Worm (Caenorhabditis elegans) whole organism, early embryonic: ENCODE measurements around the gene cest-7.

Experiments used
- B0310.2 ChIP-seq: sonication (generic microtip); optimal IDR thresholded peaks from 2 replicates; lab custom pipeline; 2016; ENCODE audit warnings: mild to moderate bottlenecking, missing genetic modification characterization, missing compliant biosample characterization
- F13C5.2 ChIP-seq: sonication (generic microtip); optimal IDR thresholded peaks from 2 replicates; lab custom pipeline; 2017; ENCODE audit warnings: mild to moderate bottlenecking, missing genetic modification characterization, inconsistent platforms, missing compliant biosample characterization
- aly-1 ChIP-seq: sonication (generic microtip); optimal IDR thresholded peaks from 2 replicates; lab custom pipeline; 2016; ENCODE audit warnings: missing genetic modification characterization, missing compliant biosample characterization
- ama-1 ChIP-seq: fragments of 150-350 bp; optimal IDR thresholded peaks from 2 replicates; lab custom pipeline; 2014
- ceh-13 ChIP-seq: fragments of 200-800 bp; sonication (Bioruptor generic); optimal IDR thresholded peaks from 2 replicates; lab custom pipeline; 2018; ENCODE audit warnings: mild to moderate bottlenecking, missing genetic modification characterization, missing compliant biosample characterization
- ceh-36 ChIP-seq: sonication (generic microtip); optimal IDR thresholded peaks from 2 replicates; lab custom pipeline; 2016; ENCODE audit warnings: missing genetic modification characterization, inconsistent platforms, missing compliant biosample characterization
- ets-7 ChIP-seq: sonication (generic microtip); optimal IDR thresholded peaks from 2 replicates; lab custom pipeline; 2016; ENCODE audit warnings: missing genotype, missing genetic modification characterization, missing compliant biosample characterization
- flt-1 ChIP-seq: fragments of 200-800 bp; sonication (Bioruptor generic); IDR thresholded peaks from 2 replicates; pipeline ENCODE4 v1.3.6; 2022; ENCODE audit warnings: missing genetic modification characterization, missing compliant biosample characterization
- hmbx-1 ChIP-seq: sonication (generic microtip); optimal IDR thresholded peaks from 2 replicates; lab custom pipeline; 2016; ENCODE audit warnings: mild to moderate bottlenecking, missing genetic modification characterization, missing compliant biosample characterization
- hmg-4 ChIP-seq: fragments of 200-800 bp; sonication (Bioruptor generic); optimal IDR thresholded peaks from 2 replicates; lab custom pipeline; 2018; ENCODE audit warnings: mild to moderate bottlenecking, missing genetic modification characterization, missing compliant biosample characterization
- hnd-1 ChIP-seq: sonication (generic microtip); optimal IDR thresholded peaks from 2 replicates; lab custom pipeline; 2016; ENCODE audit warnings: missing genetic modification characterization, missing compliant biosample characterization
- pes-1 ChIP-seq: fragments of 200-800 bp; sonication (Bioruptor generic); IDR thresholded peaks from 2 replicates; pipeline ENCODE4 v1.3.6; 2022; ENCODE audit warnings: missing genetic modification reagents, missing genetic modification characterization, missing compliant biosample characterization
- scrt-1 ChIP-seq: fragments of 200-800 bp; sonication (Bioruptor generic); IDR thresholded peaks from 2 replicates; pipeline ENCODE4 v1.3.6; 2022; ENCODE audit warnings: missing genetic modification characterization, missing compliant biosample characterization
- sea-1 ChIP-seq: fragments of 200-800 bp; sonication (Bioruptor generic); conservative IDR thresholded peaks from 2 replicates; pipeline ENCODE4 v1.3.6; 2022; ENCODE audit warnings: missing genetic modification characterization, missing compliant biosample characterization
- tbx-11 ChIP-seq: fragments of 200-800 bp; sonication (Bioruptor generic); IDR thresholded peaks from 2 replicates; pipeline ENCODE4 v1.3.6; 2022; ENCODE audit warnings: missing genetic modification characterization, missing compliant biosample characterization
- tbx-37 ChIP-seq: fragments of 200-800 bp; sonication (Bioruptor generic); conservative IDR thresholded peaks from 2 replicates; pipeline ENCODE4 v1.3.6; 2022; ENCODE audit warnings: missing genetic modification reagents, missing genetic modification characterization, missing compliant biosample characterization
- tra-4 ChIP-seq: sonication (generic microtip); optimal IDR thresholded peaks from 2 replicates; lab custom pipeline; 2017; ENCODE audit warnings: missing genetic modification characterization, missing compliant biosample characterization

cest-7 gene

ce11 chrX:12188280-12189071, 41.3 kb upstream of the cest-7 start:
- TF ChIP-seq ceh-36 (tag; lab: Kevin White, UChicago) (no peak), hmg-4 (peak; percentile 51)

DNA sequence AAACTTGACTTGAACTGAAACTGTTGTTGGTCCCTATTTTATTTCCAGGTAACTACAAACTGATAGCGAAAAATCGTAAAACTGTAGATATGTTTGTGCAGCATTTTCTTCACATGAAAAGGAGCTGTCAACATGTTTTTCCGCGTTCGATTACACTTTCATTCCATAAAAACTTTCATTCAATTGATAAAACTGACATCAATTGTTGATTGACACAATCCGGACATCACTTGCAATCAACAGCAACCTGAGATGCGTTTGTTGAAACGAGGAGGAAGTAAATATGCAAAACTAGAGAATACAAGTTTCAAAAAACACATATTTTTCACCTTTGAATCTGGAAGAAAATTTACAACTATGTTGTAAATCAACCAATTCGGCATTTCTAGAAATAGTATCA, 32.4 kb upstream of the cest-7 start:
- TF ChIP-seq hnd-1 (no peak), scrt-1 (GFP tag; lab: Robert Waterston, UW) (no peak), B0310.2 (no peak), tbx-37 (no peak), tra-4 (no peak), hmbx-1 (no peak)

ce11 chrX:12198298-12198697, 31.5 kb upstream of the cest-7 start:
- TF ChIP-seq hmg-4 = no peak
- TF ChIP-seq ama-1 = no peak
- TF ChIP-seq flt-1 (GFP tag; lab: Robert Waterston, UW) = no peak
- no peak for TF ChIP-seq ceh-13
- TF ChIP-seq tbx-37 = no peak
- TF ChIP-seq tbx-11 (GFP tag; lab: Robert Waterston, UW) = no peak
- no peak for TF ChIP-seq aly-1
- TF ChIP-seq B0310.2 = no peak
- TF ChIP-seq pes-1 (GFP tag; lab: Robert Waterston, UW) = no peak
- TF ChIP-seq F13C5.2 (tag; lab: Kevin White, UChicago) = no peak
- TF ChIP-seq scrt-1 (GFP tag; lab: Robert Waterston, UW) = no peak
- TF ChIP-seq hnd-1 = no peak
- TF ChIP-seq tra-4 = no peak
- TF ChIP-seq sea-1 (GFP tag; lab: Robert Waterston, UW) = no peak
- no peak for TF ChIP-seq ets-7 (tag; lab: Kevin White, UChicago)

DNA sequence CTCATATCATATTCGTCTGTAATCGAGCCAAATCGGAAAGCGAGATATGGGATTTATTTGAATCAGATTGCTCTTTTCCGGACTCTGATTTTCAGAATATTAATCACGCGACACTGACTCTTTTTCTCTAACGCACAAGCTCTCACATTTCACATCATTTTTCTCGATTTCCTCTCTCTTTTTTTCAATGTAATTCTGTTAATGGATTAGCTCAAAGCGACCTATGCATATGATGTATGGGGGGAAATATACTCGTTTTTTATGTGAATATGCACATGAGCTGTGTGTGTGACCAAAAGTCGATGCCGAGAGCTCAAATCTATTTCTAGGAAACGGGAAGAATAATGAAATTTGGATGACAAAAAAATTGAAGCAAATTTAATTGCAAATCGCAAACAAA, 29.2 kb upstream of the cest-7 start:
- TF ChIP-seq sea-1 (GFP tag; lab: Robert Waterston, UW) = no peak
- no peak for TF ChIP-seq ama-1
- TF ChIP-seq ceh-13 = no peak
- no peak for TF ChIP-seq pes-1 (GFP tag; lab: Robert Waterston, UW)
- no peak for TF ChIP-seq scrt-1 (GFP tag; lab: Robert Waterston, UW)
- TF ChIP-seq aly-1 = no peak
- TF ChIP-seq tbx-11 (GFP tag; lab: Robert Waterston, UW) = no peak

DNA sequence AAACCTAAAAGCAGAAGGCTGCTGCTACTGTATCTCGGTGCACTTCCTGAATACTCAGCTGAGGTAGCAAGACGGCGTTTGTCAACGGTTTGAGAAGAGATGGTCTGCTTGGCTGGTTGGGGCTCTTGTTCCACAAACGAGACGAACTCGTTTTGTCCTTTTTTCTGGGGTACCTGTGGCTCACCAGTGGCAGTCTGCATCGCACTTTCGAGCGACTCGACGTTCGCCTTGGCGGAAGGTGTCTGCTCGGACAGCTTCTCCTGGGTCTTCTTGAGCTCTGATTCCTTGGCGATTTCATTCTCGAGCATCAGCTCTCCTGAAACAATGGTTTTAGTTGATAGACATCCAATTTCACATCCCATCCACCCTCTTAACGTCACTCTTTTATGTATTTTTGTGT, 28.3 kb upstream of the cest-7 start:
- TF ChIP-seq tbx-37 = no peak
- no peak for TF ChIP-seq F13C5.2 (tag; lab: Kevin White, UChicago)
- TF ChIP-seq flt-1 (GFP tag; lab: Robert Waterston, UW) = no peak
- TF ChIP-seq tbx-11 (GFP tag; lab: Robert Waterston, UW) = no peak
- TF ChIP-seq ama-1 = no peak
- TF ChIP-seq B0310.2 = no peak
- TF ChIP-seq ceh-13 = no peak
- no peak for TF ChIP-seq hmg-4
- no peak for TF ChIP-seq ets-7 (tag; lab: Kevin White, UChicago)

DNA sequence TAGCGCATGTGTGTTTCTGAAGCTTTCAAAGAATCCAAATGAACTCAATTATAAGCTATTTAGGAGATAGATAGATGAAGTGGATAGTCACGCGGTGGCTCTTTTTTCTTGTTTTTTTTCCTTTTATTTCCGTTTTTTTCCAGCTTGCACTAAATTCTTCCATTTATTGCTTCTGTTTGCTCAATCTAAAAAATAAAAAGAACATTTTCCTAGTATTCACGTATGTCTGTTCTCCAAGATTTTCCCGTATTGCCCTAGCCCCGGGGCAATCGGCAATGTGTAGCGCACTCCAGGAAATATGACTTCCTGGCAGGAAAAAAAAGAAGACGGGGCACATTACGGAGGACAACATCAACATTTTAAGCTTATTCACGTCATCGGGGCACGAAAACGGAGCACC, 27.9 kb upstream of the cest-7 start:
- TF ChIP-seq ceh-13 (no peak), tra-4 (no peak), tbx-37 (no peak), B0310.2 (no peak), flt-1 (GFP tag; lab: Robert Waterston, UW) (no peak), tbx-11 (GFP tag; lab: Robert Waterston, UW) (no peak), F13C5.2 (tag; lab: Kevin White, UChicago) (no peak), ama-1 (no peak), hnd-1 (no peak), ceh-36 (tag; lab: Kevin White, UChicago) (no peak), ets-7 (tag; lab: Kevin White, UChicago) (no peak), hmg-4 (no peak)

- TF ChIP-seq tbx-11 (GFP tag; lab: Robert Waterston, UW) = no peak
- TF ChIP-seq flt-1 (GFP tag; lab: Robert Waterston, UW) = no peak
- no peak for TF ChIP-seq F13C5.2 (tag; lab: Kevin White, UChicago)
- no peak for TF ChIP-seq aly-1
- TF ChIP-seq hnd-1 = no peak
- no peak for TF ChIP-seq B0310.2
- no peak for TF ChIP-seq scrt-1 (GFP tag; lab: Robert Waterston, UW)
- TF ChIP-seq ceh-13 = no peak
- no peak for TF ChIP-seq sea-1 (GFP tag; lab: Robert Waterston, UW)
- no peak for TF ChIP-seq hmg-4
- TF ChIP-seq pes-1 (GFP tag; lab: Robert Waterston, UW) = no peak
- no peak for TF ChIP-seq tbx-37
- no peak for TF ChIP-seq ceh-36 (tag; lab: Kevin White, UChicago)
- TF ChIP-seq hmbx-1 = no peak
- TF ChIP-seq ets-7 (tag; lab: Kevin White, UChicago) = no peak
Observed at ce11 chrX:12204334-12204733, 25.4 kb upstream of the cest-7 start.

DNA sequence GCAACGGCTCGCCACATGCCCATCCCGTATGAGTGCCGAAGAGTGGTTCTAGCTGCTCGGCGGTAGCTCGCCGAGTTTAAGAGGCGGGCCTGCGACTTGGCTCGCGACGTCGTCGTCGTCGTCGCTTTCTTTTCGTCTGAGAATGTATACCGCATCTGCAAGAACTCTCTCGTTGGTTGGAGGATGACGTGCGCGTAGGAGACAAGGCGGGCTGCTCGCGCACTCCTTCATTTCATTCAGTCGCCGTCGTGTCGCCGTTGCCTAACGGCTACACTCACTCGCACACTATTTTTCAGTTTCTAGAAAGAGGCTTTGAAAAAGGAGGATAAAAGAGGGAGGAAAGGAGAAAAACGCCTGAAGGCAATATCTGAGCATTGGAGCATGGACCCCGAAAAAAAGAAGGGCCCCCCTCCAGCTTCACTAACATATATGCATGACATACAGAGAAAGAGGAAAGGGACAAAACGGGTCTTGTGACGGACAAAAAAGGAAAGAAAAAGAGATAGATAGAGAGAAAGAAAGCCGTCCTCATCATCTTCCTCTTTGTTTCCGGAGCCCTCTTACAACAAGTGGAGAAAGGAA, 24.2 kb upstream of the cest-7 start:
- TF ChIP-seq F13C5.2 (tag; lab: Kevin White, UChicago) (peak; percentile 24), flt-1 (GFP tag; lab: Robert Waterston, UW) (no peak), ceh-36 (tag; lab: Kevin White, UChicago) (no peak), ets-7 (tag; lab: Kevin White, UChicago) (no peak), ama-1 (no peak), hmg-4 (no peak)

DNA sequence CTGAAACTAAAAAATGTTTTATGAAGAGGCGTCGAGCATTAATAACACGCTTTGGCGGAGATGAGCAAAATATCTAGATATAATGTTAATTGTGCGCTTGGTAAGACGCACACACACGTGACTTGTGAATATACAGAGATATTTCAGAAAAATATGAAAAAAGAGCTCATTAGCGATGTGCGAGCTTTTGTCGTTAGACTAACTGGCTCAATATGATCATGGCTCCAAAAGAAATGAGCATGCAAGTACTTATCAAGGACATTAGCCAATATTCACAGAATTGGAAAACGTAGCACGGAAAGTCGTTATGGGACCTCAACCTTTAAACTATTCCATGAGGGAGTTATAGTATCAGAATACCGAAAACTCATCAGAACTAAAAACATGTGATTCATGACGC, 22.7 kb upstream of the cest-7 start:
- TF ChIP-seq pes-1 (GFP tag; lab: Robert Waterston, UW) (no peak), tra-4 (no peak)
